Fruit fly (Drosophila melanogaster) whole organism, embryonic: ENCODE data around the gene CG34353.

Source experiments
- CG10267 ChIP-seq: fragments of 200-800 bp; sonication (Bioruptor generic); optimal IDR thresholded peaks from 2 replicates; lab custom pipeline; 2018; ENCODE audit warnings: missing biosample characterization, mild to moderate bottlenecking, missing genetic modification characterization, moderate library complexity
- CG10462 ChIP-seq: fragments of 200-800 bp; sonication (Bioruptor generic); optimal IDR thresholded peaks from 2 replicates; lab custom pipeline; 2016; ENCODE audit warnings: missing biosample characterization, missing genetic modification characterization
- CG10543 ChIP-seq: fragments of 200-800 bp; sonication (Bioruptor generic); optimal IDR thresholded peaks from 3 replicates; lab custom pipeline; 2017; ENCODE audit warnings: missing biosample characterization, mild to moderate bottlenecking, missing genetic modification characterization, moderate library complexity
- CG12744 ChIP-seq: fragments of 200-800 bp; sonication (Bioruptor generic); optimal IDR thresholded peaks from 2 replicates; lab custom pipeline; 2016; ENCODE audit warnings: missing biosample characterization, missing genetic modification characterization
- CG13123 ChIP-seq: fragments of 200-800 bp; sonication (Bioruptor generic); optimal IDR thresholded peaks from 2 replicates; lab custom pipeline; 2016; ENCODE audit warnings: missing biosample characterization, missing genetic modification characterization
- CG13775 ChIP-seq: fragments of 200-800 bp; sonication (Bioruptor generic); optimal IDR thresholded peaks from 3 replicates; lab custom pipeline; 2017; ENCODE audit warnings: missing biosample characterization, mild to moderate bottlenecking, missing genetic modification characterization
- CG16813 ChIP-seq: fragments of 200-800 bp; sonication (Bioruptor generic); IDR thresholded peaks from 3 replicates; pipeline ENCODE4 v1.3.6; 2022; ENCODE audit warnings: missing biosample characterization, missing genetic modification characterization; ENCODE audit not compliant: partially characterized antibody
- CG17612 ChIP-seq: fragments of 200-800 bp; sonication (Bioruptor generic); IDR thresholded peaks from 2 replicates; pipeline ENCODE4 v1.3.6; 2022; ENCODE audit warnings: missing biosample characterization, missing genetic modification characterization
- CG18476 ChIP-seq: fragments of 200-800 bp; sonication (Bioruptor generic); optimal IDR thresholded peaks from 2 replicates; lab custom pipeline; 2016; ENCODE audit warnings: missing biosample characterization, mild to moderate bottlenecking, missing genetic modification characterization
- CG2116 ChIP-seq: fragments of 200-800 bp; sonication (Bioruptor generic); optimal IDR thresholded peaks from 3 replicates; lab custom pipeline; 2018; ENCODE audit warnings: missing biosample characterization, mild to moderate bottlenecking, missing genetic modification characterization
- CG2712 ChIP-seq: fragments of 200-800 bp; optimal IDR thresholded peaks from 3 replicates; lab custom pipeline; 2019; ENCODE audit warnings: missing biosample characterization, mild to moderate bottlenecking, missing genetic modification characterization, moderate library complexity
- CG30020 ChIP-seq: fragments of 200-800 bp; optimal IDR thresholded peaks from 2 replicates; lab custom pipeline; 2019; ENCODE audit warnings: missing biosample characterization, mild to moderate bottlenecking, missing genetic modification characterization, moderate library complexity
- CG31224 ChIP-seq: fragments of 200-800 bp; sonication (Bioruptor generic); IDR thresholded peaks from 2 replicates; pipeline ENCODE4 v1.3.6; 2022; ENCODE audit warnings: missing biosample characterization, missing genetic modification characterization
- CG3726 ChIP-seq: fragments of 200-800 bp; sonication (Bioruptor generic); IDR thresholded peaks from 3 replicates; pipeline ENCODE4, ENCODE4 v1.3.6; 2022; ENCODE audit warnings: missing biosample characterization, missing genetic modification characterization
- CG4328 ChIP-seq: fragments of 200-800 bp; sonication (Bioruptor generic); optimal IDR thresholded peaks from 3 replicates; lab custom pipeline; 2017; ENCODE audit warnings: missing biosample characterization, missing genetic modification reagents, missing genetic modification characterization
- CG4424 ChIP-seq: fragments of 200-800 bp; sonication (Bioruptor generic); optimal IDR thresholded peaks from 3 replicates; lab custom pipeline; 2016; ENCODE audit warnings: missing biosample characterization, missing genetic modification characterization
- CG6791 ChIP-seq: fragments of 200-800 bp; sonication (Bioruptor generic); IDR thresholded peaks from 3 replicates; pipeline ENCODE4 v1.3.6; 2022; ENCODE audit warnings: missing biosample characterization, missing genetic modification characterization; ENCODE audit not compliant: partially characterized antibody
- CG6854 ChIP-seq: fragments of 200-800 bp; sonication (Bioruptor generic); optimal IDR thresholded peaks from 3 replicates; lab custom pipeline; 2017; ENCODE audit warnings: missing biosample characterization, mild to moderate bottlenecking, missing genetic modification characterization
- CG9817 ChIP-seq: fragments of 200-800 bp; sonication (Bioruptor generic); optimal IDR thresholded peaks from 2 replicates; lab custom pipeline; 2018; ENCODE audit warnings: missing biosample characterization, mild to moderate bottlenecking, missing genetic modification characterization, moderate library complexity
- CHES-1-like ChIP-seq: fragments of 200-800 bp; sonication (Bioruptor generic); optimal IDR thresholded peaks from 2 replicates; lab custom pipeline; 2016; ENCODE audit warnings: missing biosample characterization, missing genetic modification characterization
- CkIIα-i1 ChIP-seq: fragments of 200-800 bp; sonication (Bioruptor generic); IDR thresholded peaks from 2 replicates; pipeline ENCODE4 v1.3.6; 2022; ENCODE audit warnings: missing biosample characterization, missing genetic modification characterization
- CoRest ChIP-seq: fragments of 200-800 bp; sonication (Bioruptor generic); optimal IDR thresholded peaks from 3 replicates; lab custom pipeline; 2018; ENCODE audit warnings: missing biosample characterization, mild to moderate bottlenecking, missing genetic modification characterization, moderate library complexity
- D ChIP-seq, 2 experiments: fragments of 200-800 bp in 1 of 2; fragments of >200 bp in 1 of 2; sonication (Bioruptor generic) in 1 of 2; optimal IDR thresholded peaks; 2 replicates in 1 of 2; 3 replicates in 1 of 2; lab custom pipeline; 2017; ENCODE audit warnings: mild to moderate bottlenecking in 1 of 2, missing biosample characterization in 1 of 2, missing genetic modification characterization in 1 of 2, missing genetic modification reagents in 1 of 2
- Dp ChIP-seq: fragments of 200-800 bp; sonication (Bioruptor generic); optimal IDR thresholded peaks from 2 replicates; lab custom pipeline; 2018; ENCODE audit warnings: missing biosample characterization, mild to moderate bottlenecking, missing genetic modification characterization, moderate library complexity
- E2f2 ChIP-seq: fragments of 200-800 bp; sonication (Bioruptor generic); IDR thresholded peaks from 2 replicates; pipeline ENCODE4 v1.3.6; 2022; ENCODE audit warnings: missing biosample characterization, missing genetic modification characterization
- Ets97D ChIP-seq: fragments of 200-800 bp; sonication (Bioruptor generic); optimal IDR thresholded peaks from 3 replicates; lab custom pipeline; 2016; ENCODE audit warnings: missing biosample characterization, missing genetic modification characterization
- Hr51 ChIP-seq, 2 experiments: fragments of 200-800 bp; sonication (Bioruptor generic); optimal IDR thresholded peaks; 2 replicates in 1 of 2; 3 replicates in 1 of 2; lab custom pipeline; 2016 to 2018; ENCODE audit warnings: missing biosample characterization in 2 of 2, missing genetic modification characterization in 2 of 2, mild to moderate bottlenecking in 1 of 2, moderate library complexity in 1 of 2
- Jarid2 ChIP-seq: fragments of 200-800 bp; sonication (Bioruptor generic); optimal IDR thresholded peaks from 3 replicates; lab custom pipeline; 2017; ENCODE audit warnings: mild to moderate bottlenecking, missing biosample characterization, missing genetic modification reagents, missing genetic modification characterization
- Nf-YB ChIP-seq: fragments of 200-800 bp; sonication (Bioruptor generic); optimal IDR thresholded peaks from 3 replicates; lab custom pipeline; 2019; ENCODE audit warnings: missing biosample characterization, mild to moderate bottlenecking, missing genetic modification characterization, moderate library complexity
- Nf-YC ChIP-seq: fragments of 200-800 bp; optimal IDR thresholded peaks from 3 replicates; lab custom pipeline; 2019; ENCODE audit warnings: missing biosample characterization, mild to moderate bottlenecking, missing genetic modification characterization, moderate library complexity
- Xrp1 ChIP-seq: fragments of 200-800 bp; sonication (Bioruptor generic); IDR thresholded peaks from 2 replicates; pipeline ENCODE4 v1.3.6; 2022; ENCODE audit warnings: missing biosample characterization, missing genetic modification characterization
- abd-A ChIP-seq: fragments of 200-800 bp; sonication (Bioruptor generic); optimal IDR thresholded peaks from 3 replicates; lab custom pipeline; 2019; ENCODE audit warnings: missing biosample characterization, mild to moderate bottlenecking, missing genetic modification characterization, moderate library complexity
- aop ChIP-seq: fragments of 200-800 bp; sonication (Bioruptor generic); IDR thresholded peaks from 2 replicates; pipeline ENCODE4 v1.3.6; 2022; ENCODE audit warnings: missing biosample characterization, missing genetic modification characterization
- ap ChIP-seq: fragments of 200-800 bp; sonication (Bioruptor generic); IDR thresholded peaks from 2 replicates; pipeline ENCODE4 v1.3.6; 2022; ENCODE audit warnings: missing biosample characterization, missing genetic modification characterization
- ci ChIP-seq: fragments of 200-800 bp; sonication (Bioruptor generic); IDR thresholded peaks from 3 replicates; pipeline ENCODE4 v1.3.6; 2022; ENCODE audit warnings: missing biosample characterization, missing genetic modification characterization
- emc ChIP-seq: fragments of 200-800 bp; sonication (Bioruptor generic); optimal IDR thresholded peaks from 2 replicates; lab custom pipeline; 2016; ENCODE audit warnings: missing biosample characterization, missing genetic modification characterization
- eyg ChIP-seq: fragments of 200-800 bp; sonication (Bioruptor generic); optimal IDR thresholded peaks from 3 replicates; lab custom pipeline; 2016; ENCODE audit warnings: missing biosample characterization, missing genetic modification characterization
- fd102C ChIP-seq: fragments of 200-800 bp; sonication (Bioruptor generic); optimal IDR thresholded peaks from 2 replicates; lab custom pipeline; 2018; ENCODE audit warnings: missing biosample characterization, mild to moderate bottlenecking, missing genetic modification characterization, moderate library complexity
- hb ChIP-seq: fragments of 200-800 bp; sonication (Bioruptor generic); IDR thresholded peaks from 3 replicates; pipeline ENCODE4 v1.3.6; 2022; ENCODE audit warnings: missing biosample characterization, missing genetic modification characterization; ENCODE audit not compliant: partially characterized antibody
- kay ChIP-seq: fragments of 200-800 bp; sonication (Bioruptor generic); optimal IDR thresholded peaks from 2 replicates; lab custom pipeline; 2016; ENCODE audit warnings: missing biosample characterization, missing genetic modification characterization
- ken ChIP-seq: fragments of 200-800 bp; sonication (Bioruptor generic); IDR thresholded peaks from 3 replicates; pipeline ENCODE4 v1.3.6; 2022; ENCODE audit warnings: missing biosample characterization, missing genetic modification characterization
- lov ChIP-seq, 2 experiments: fragments of 200-800 bp in 1 of 2; fragments of >200 bp in 1 of 2; sonication (Bioruptor generic) in 1 of 2; IDR thresholded peaks in 1 of 2; optimal IDR thresholded peaks in 1 of 2; 2 replicates in 1 of 2; 3 replicates in 1 of 2; pipeline versions ENCODE4 v1.3.6 to Lab custom; 2017 to 2022; ENCODE audit warnings: missing biosample characterization in 1 of 2, missing genetic modification characterization in 1 of 2
- ranshi ChIP-seq: fragments of 200-800 bp; sonication (Bioruptor generic); IDR thresholded peaks from 2 replicates; pipeline ENCODE4 v1.3.6; 2022; ENCODE audit warnings: missing biosample characterization, missing genetic modification characterization
- run ChIP-seq: fragments of 200-800 bp; sonication (Bioruptor generic); optimal IDR thresholded peaks from 3 replicates; lab custom pipeline; 2018; ENCODE audit warnings: missing biosample characterization, mild to moderate bottlenecking, missing genetic modification characterization
- slbo ChIP-seq: fragments of 200-800 bp; sonication (Bioruptor generic); IDR thresholded peaks from 2 replicates; pipeline ENCODE4 v1.3.6; 2022; ENCODE audit warnings: missing biosample characterization, missing genetic modification characterization
- sna ChIP-seq: fragments of 200-800 bp; sonication (Bioruptor generic); IDR thresholded peaks from 2 replicates; pipeline ENCODE4 v1.3.6; 2022; ENCODE audit warnings: missing biosample characterization, missing genetic modification characterization; ENCODE audit not compliant: partially characterized antibody
- stwl ChIP-seq: fragments of 200-800 bp; sonication (Bioruptor generic); optimal IDR thresholded peaks from 3 replicates; lab custom pipeline; 2018; ENCODE audit warnings: missing biosample characterization, mild to moderate bottlenecking, missing genetic modification characterization, moderate library complexity
- trh ChIP-seq: fragments of 200-800 bp; sonication (Bioruptor generic); optimal IDR thresholded peaks from 2 replicates; lab custom pipeline; 2016; ENCODE audit warnings: missing biosample characterization, missing genetic modification characterization
- unc-4 ChIP-seq: fragments of 200-800 bp; sonication (Bioruptor generic); IDR thresholded peaks from 2 replicates; pipeline ENCODE4 v1.3.6; 2022; ENCODE audit warnings: missing biosample characterization, missing genetic modification characterization; ENCODE audit not compliant: partially characterized antibody
- zfh1 ChIP-seq: fragments of 200-800 bp; sonication (Bioruptor generic); IDR thresholded peaks from 3 replicates; pipeline ENCODE4 v1.3.6; 2022; ENCODE audit warnings: missing biosample characterization, missing genetic modification characterization

The CG34353 gene

dm6 chr3R:27953890-27954289 is 48.2 kb upstream of the CG34353 start, which contains the start of gene CG4951 (continued):
- TF ChIP-seq CG30020 (tag; lab: Kevin White, UChicago) (no peak), fd102C (GFP tag; lab: Kevin White, UChicago) (no peak), eyg (GFP tag; lab: Kevin White, UChicago) (no peak), zfh1 (GFP tag; lab: Robert Waterston, UW) (no peak), slbo (no peak), CG3726 (GFP tag; lab: Robert Waterston, UW) (no peak), Nf-YB (GFP tag; lab: Kevin White, UChicago) (no peak), CG16813 (GFP tag; lab: Robert Waterston, UW) (peak; percentile 36; the same call in 1 of the 3 replicates), abd-A (tag; lab: Kevin White, UChicago) (no peak), sna (no peak; the same call in 1 of the 2 replicates), CG18476 (GFP tag; lab: Kevin White, UChicago) (no peak), CG6791 (GFP tag; lab: Robert Waterston, UW) (peak; percentile 61; the same call in 2 of the 3 replicates), CG31224 (no peak), kay (GFP tag; lab: Kevin White, UChicago) (no peak), CG9817 (no peak), Ets97D (peak; percentile 72), emc (GFP tag; lab: Kevin White, UChicago) (no peak), CG13123 (no peak), ap (GFP tag; lab: Robert Waterston, UW) (no peak), run (tag; lab: Kevin White, UChicago) (no peak), CG4328 (GFP tag; lab: Kevin White, UChicago) (no peak), CG17612 (no peak), Dp (GFP tag; lab: Kevin White, UChicago) (peak; percentile 96), ken (GFP tag; lab: Robert Waterston, UW) (no peak), CG13775 (GFP tag; lab: Kevin White, UChicago) (no peak), ranshi (GFP tag; lab: Robert Waterston, UW) (no peak), D (optimal IDR thresholded peaks at IDR 0.05; lab: Kevin White, UChicago) (no peak), D (GFP tag; optimal IDR thresholded peaks at IDR 0.05; lab: Kevin White, UChicago) (no peak), CHES-1-like (no peak), CG10543 (no peak), stwl (tag; lab: Kevin White, UChicago) (peak; percentile 64), trh (GFP tag; lab: Kevin White, UChicago) (no peak), Hr51 (GFP tag; optimal IDR thresholded peaks at IDR 0.05; lab: Kevin White, UChicago) (no peak), CG2116 (GFP tag; lab: Kevin White, UChicago) (peak; percentile 68), CG4424 (no peak), Xrp1 (GFP tag; lab: Robert Waterston, UW) (no peak), Nf-YC (tag; lab: Kevin White, UChicago) (peak; percentile 1), lov (optimal IDR thresholded peaks at IDR 0.05; lab: Kevin White, UChicago) (no peak), lov (GFP tag; IDR thresholded peaks at IDR 0.05; lab: Robert Waterston, UW) (no peak), unc-4 (GFP tag; lab: Robert Waterston, UW) (peak; percentile 56), CG10267 (tag; lab: Kevin White, UChicago) (peak; percentile 44), hb (GFP tag; lab: Robert Waterston, UW) (no peak), ci (GFP tag; lab: Robert Waterston, UW) (no peak), CG10462 (GFP tag; lab: Kevin White, UChicago) (no peak), E2f2 (GFP tag; lab: Robert Waterston, UW) (peak; percentile 97), CoRest (tag; lab: Kevin White, UChicago) (no peak), aop (GFP tag; lab: Robert Waterston, UW) (no peak), CG6854 (GFP tag; lab: Kevin White, UChicago) (no peak), Jarid2 (GFP tag; lab: Kevin White, UChicago) (no peak), CG12744 (GFP tag; lab: Kevin White, UChicago) (no peak), CkIIα-i1 (no peak), CG2712 (tag; lab: Kevin White, UChicago) (no peak)
